Worm (Caenorhabditis elegans): ENCODE results near the gene grd-13.
"Not testable (repeated sequence)": the region's sequence is repeated elsewhere in the genome, so short reads cannot be mapped to it uniquely, and the experiment has no call there.

DNA sequence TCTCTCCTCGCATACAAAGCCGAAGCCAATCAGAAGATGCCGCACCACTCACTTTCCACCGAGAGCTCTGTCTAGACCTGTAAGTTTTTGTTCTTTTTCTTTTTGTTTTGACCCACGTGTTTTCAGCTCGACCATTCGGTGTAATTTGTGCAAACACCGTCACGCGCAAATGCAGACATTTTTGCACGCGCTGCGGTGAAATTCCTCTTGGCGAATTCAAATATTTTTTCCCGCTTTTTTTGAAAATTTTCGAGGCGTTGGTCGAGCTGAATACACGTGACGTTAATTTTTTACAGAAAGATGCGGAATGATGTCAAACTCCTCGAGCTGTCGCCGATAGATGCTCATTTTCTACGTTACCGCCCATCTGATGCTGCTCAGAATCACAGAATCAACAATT lies 44.0 kb upstream of the grd-13 start, which contains the start of gene C04C3.4:
- not testable (repeated sequence) for TF ChIP-seq unc-39 (tag; optimal IDR thresholded peaks at IDR 0.05); elt-3 (tag; optimal IDR thresholded peaks at IDR 0.05); lin-13 (GFP tag; optimal IDR thresholded peaks at IDR 0.05); ama-1 (optimal IDR thresholded peaks at IDR 0.05); Y55F3AM.14 (GFP tag; optimal IDR thresholded peaks at IDR 0.05); aly-2 (tag; optimal IDR thresholded peaks at IDR 0.05); skn-1 (tag; optimal IDR thresholded peaks at IDR 0.05); nhr-237 (tag; optimal IDR thresholded peaks at IDR 0.05); lsy-2 (tag; optimal IDR thresholded peaks at IDR 0.05); mdl-1 (tag; optimal IDR thresholded peaks at IDR 0.05)
